Worm (Caenorhabditis elegans) whole organism, L1 larva: ENCODE measurements around the gene col-140.

Source experiments
- C16A3.4 ChIP-seq: fragments of 150-350 bp; optimal IDR thresholded peaks from 2 replicates; lab custom pipeline; 2014; ENCODE audit warnings: missing biosample characterization, missing genetic modification characterization
- C34B4.2 ChIP-seq: sonication (generic microtip); optimal IDR thresholded peaks from 2 replicates; lab custom pipeline; 2017; ENCODE audit warnings: mild to moderate bottlenecking, missing genetic modification characterization, missing compliant biosample characterization
- F16B12.6 ChIP-seq: fragments of 150-350 bp; optimal IDR thresholded peaks from 2 replicates; lab custom pipeline; 2014; ENCODE audit warnings: missing biosample characterization, missing genetic modification characterization
- aha-1 ChIP-seq: fragments of 150-350 bp; optimal IDR thresholded peaks from 2 replicates; lab custom pipeline; 2014; ENCODE audit warnings: missing biosample characterization, missing genetic modification characterization
- aly-2 ChIP-seq: fragments of 150-350 bp; optimal IDR thresholded peaks from 2 replicates; lab custom pipeline; 2014; ENCODE audit warnings: missing biosample characterization, missing genetic modification characterization
- ama-1 ChIP-seq: fragments of 150-350 bp; optimal IDR thresholded peaks from 2 replicates; lab custom pipeline; 2014
- blmp-1 ChIP-seq: fragments of 150-350 bp; optimal IDR thresholded peaks from 2 replicates; lab custom pipeline; 2014; ENCODE audit warnings: missing biosample characterization, missing genetic modification characterization
- ceh-88 ChIP-seq: fragments of 200-800 bp; sonication (Bioruptor generic); IDR thresholded peaks from 2 replicates; pipeline ENCODE4 v1.3.6; 2022; ENCODE audit warnings: missing genetic modification characterization, missing compliant biosample characterization
- ceh-90 ChIP-seq: sonication (generic microtip); optimal IDR thresholded peaks from 2 replicates; lab custom pipeline; 2016; ENCODE audit warnings: missing genetic modification characterization, missing compliant biosample characterization
- dpl-1 ChIP-seq, 3 experiments: fragments of 150-350 bp in 2 of 3; sonication (generic microtip) in 1 of 3; optimal IDR thresholded peaks; 2 replicates each; lab custom pipeline; 2014 to 2017; ENCODE audit warnings: missing biosample characterization in 3 of 3, missing genetic modification characterization in 3 of 3, missing genetic modification reagents in 3 of 3
- dsc-1 ChIP-seq: sonication (generic microtip); optimal IDR thresholded peaks from 2 replicates; lab custom pipeline; 2016; ENCODE audit warnings: mild to moderate bottlenecking, missing genetic modification characterization, missing compliant biosample characterization
- efl-1 ChIP-seq, 4 experiments: fragments of 150-350 bp; optimal IDR thresholded peaks in 3 of 4; peaks in 1 of 4; 1 replicate in 1 of 4; 2 replicates in 3 of 4; lab custom pipeline; 2014; ENCODE audit warnings: missing biosample characterization in 2 of 4, missing genetic modification characterization in 2 of 4, missing genetic modification reagents in 2 of 4
- efl-3 ChIP-seq: fragments of 200-800 bp; sonication (Bioruptor generic); optimal IDR thresholded peaks from 2 replicates; lab custom pipeline; 2018; ENCODE audit warnings: mild to moderate bottlenecking, missing genetic modification characterization, missing compliant biosample characterization
- egl-27 ChIP-seq, 2 experiments: fragments of 150-350 bp in 1 of 2; sonication (generic microtip); optimal IDR thresholded peaks; 3 replicates each; lab custom pipeline; 2017 to 2018; ENCODE audit warnings: missing biosample characterization in 2 of 2, missing genetic modification characterization in 2 of 2, missing genetic modification reagents in 2 of 2
- elt-3 ChIP-seq, 6 experiments: fragments of 150-350 bp in 1 of 6; sonication (generic microtip); optimal IDR thresholded peaks; 2 replicates each; lab custom pipeline; 2017 to 2018; ENCODE audit warnings: missing biosample characterization in 6 of 6, missing genetic modification characterization in 6 of 6, inconsistent platforms in 1 of 6
- ets-5 ChIP-seq: fragments of 200-800 bp; sonication (Bioruptor generic); IDR thresholded peaks from 2 replicates; pipeline ENCODE4 v1.3.6; 2022; ENCODE audit warnings: missing genetic modification characterization, missing compliant biosample characterization
- fkh-10 ChIP-seq: sonication (generic microtip); optimal IDR thresholded peaks from 2 replicates; lab custom pipeline; 2017; ENCODE audit warnings: missing biosample characterization, missing genetic modification reagents, missing genetic modification characterization
- fkh-4 ChIP-seq: sonication (generic microtip); optimal IDR thresholded peaks from 2 replicates; lab custom pipeline; 2016; ENCODE audit warnings: missing compliant biosample characterization, missing genetic modification characterization, borderline replicate concordance
- fos-1 ChIP-seq: fragments of 150-350 bp; optimal IDR thresholded peaks from 2 replicates; lab custom pipeline; 2014; ENCODE audit warnings: missing biosample characterization, missing genetic modification characterization
- grh-1 ChIP-seq: fragments of 200-800 bp; sonication (Bioruptor generic); IDR thresholded peaks from 2 replicates; pipeline ENCODE4 v1.3.6; 2022; ENCODE audit warnings: missing genetic modification reagents, missing genetic modification characterization, missing compliant biosample characterization
- hlh-17 ChIP-seq: fragments of 200-800 bp; sonication (Bioruptor generic); optimal IDR thresholded peaks from 2 replicates; lab custom pipeline; 2018; ENCODE audit warnings: missing genetic modification characterization, mild to moderate bottlenecking, missing compliant biosample characterization, moderate library complexity, borderline replicate concordance
- hpl-2 ChIP-seq: fragments of 150-350 bp; optimal IDR thresholded peaks from 2 replicates; lab custom pipeline; 2014; ENCODE audit warnings: missing biosample characterization, missing genetic modification reagents, missing genetic modification characterization
- lin-14 ChIP-seq: fragments of 200-800 bp; sonication (Bioruptor generic); optimal IDR thresholded peaks from 2 replicates; lab custom pipeline; 2018; ENCODE audit warnings: mild to moderate bottlenecking, missing genetic modification characterization, moderate library complexity, missing compliant biosample characterization
- lin-15B ChIP-seq: fragments of 150-350 bp; sonication (generic microtip); optimal IDR thresholded peaks from 3 replicates; lab custom pipeline; 2014; ENCODE audit warnings: missing biosample characterization, missing genetic modification characterization
- lin-35 ChIP-seq, 2 experiments: fragments of 150-350 bp; optimal IDR thresholded peaks; 2 replicates each; lab custom pipeline; 2014; ENCODE audit warnings: missing biosample characterization in 2 of 2, missing genetic modification characterization in 2 of 2, missing genetic modification reagents in 2 of 2
- lir-3 ChIP-seq: sonication (generic microtip); optimal IDR thresholded peaks from 2 replicates; lab custom pipeline; 2016; ENCODE audit warnings: mild to moderate bottlenecking, missing genetic modification characterization, moderate library complexity, missing compliant biosample characterization; ENCODE audit not compliant: poor library complexity
- mab-9 ChIP-seq: fragments of 200-800 bp; sonication (Bioruptor generic); IDR thresholded peaks from 2 replicates; pipeline ENCODE4 v1.3.6; 2022; ENCODE audit warnings: missing genetic modification reagents, missing genetic modification characterization, missing compliant biosample characterization
- mep-1 ChIP-seq: fragments of 150-350 bp; optimal IDR thresholded peaks from 2 replicates; lab custom pipeline; 2014; ENCODE audit warnings: missing biosample characterization, missing genetic modification characterization
- nhr-19 ChIP-seq: fragments of 200-800 bp; sonication (Bioruptor generic); conservative IDR thresholded peaks from 2 replicates; pipeline ENCODE4 v1.3.6; 2022; ENCODE audit warnings: missing genetic modification characterization, missing compliant biosample characterization
- nhr-20 ChIP-seq: sonication (generic microtip); optimal IDR thresholded peaks from 2 replicates; lab custom pipeline; 2016; ENCODE audit warnings: mild to moderate bottlenecking, missing genetic modification characterization, missing compliant biosample characterization
- nhr-237 ChIP-seq: fragments of 150-350 bp; optimal IDR thresholded peaks from 2 replicates; lab custom pipeline; 2014; ENCODE audit warnings: missing biosample characterization, missing genetic modification characterization
- nhr-28 ChIP-seq: fragments of 150-350 bp; optimal IDR thresholded peaks from 2 replicates; lab custom pipeline; 2014; ENCODE audit warnings: missing biosample characterization, missing genetic modification characterization
- nhr-47 ChIP-seq: sonication (generic microtip); optimal IDR thresholded peaks from 2 replicates; lab custom pipeline; 2016; ENCODE audit warnings: mild to moderate bottlenecking, missing genetic modification characterization, moderate library complexity, missing compliant biosample characterization
- nhr-77 ChIP-seq: fragments of 150-350 bp; optimal IDR thresholded peaks from 2 replicates; lab custom pipeline; 2014; ENCODE audit warnings: missing biosample characterization, missing genetic modification characterization
- nhr-84 ChIP-seq: sonication (generic microtip); optimal IDR thresholded peaks from 2 replicates; lab custom pipeline; 2017; ENCODE audit warnings: missing biosample characterization, missing genetic modification characterization
- nhr-85 ChIP-seq: sonication (generic microtip); peaks from one replicate; lab custom pipeline; 2016; ENCODE audit warnings: missing genetic modification characterization, inconsistent platforms, missing compliant biosample characterization
- nhr-90 ChIP-seq: sonication (generic microtip); optimal IDR thresholded peaks from 2 replicates; lab custom pipeline; 2016; ENCODE audit warnings: mild to moderate bottlenecking, missing genetic modification characterization, missing compliant biosample characterization; ENCODE audit not compliant: poor library complexity
- pqm-1 ChIP-seq: sonication (generic microtip); optimal IDR thresholded peaks from 3 replicates; lab custom pipeline; 2017; ENCODE audit warnings: missing biosample characterization, missing genetic modification characterization
- snpc-4 ChIP-seq: fragments of 150-350 bp; optimal IDR thresholded peaks from 2 replicates; lab custom pipeline; 2014; ENCODE audit warnings: missing biosample characterization, missing genetic modification characterization
- snu-23 ChIP-seq: sonication (generic microtip); optimal IDR thresholded peaks from 2 replicates; lab custom pipeline; 2016; ENCODE audit warnings: missing genetic modification characterization, missing compliant biosample characterization
- sptf-1 ChIP-seq: fragments of 150-350 bp; optimal IDR thresholded peaks from 2 replicates; lab custom pipeline; 2014; ENCODE audit warnings: missing biosample characterization, missing genetic modification characterization
- sup-37 ChIP-seq: fragments of 200-800 bp; sonication (Bioruptor generic); optimal IDR thresholded peaks from 2 replicates; lab custom pipeline; 2018; ENCODE audit warnings: mild to moderate bottlenecking, missing genetic modification characterization, missing compliant biosample characterization
- swsn-7 ChIP-seq: sonication (generic microtip); optimal IDR thresholded peaks from 2 replicates; lab custom pipeline; 2016; ENCODE audit warnings: missing genetic modification characterization, missing compliant biosample characterization
- tlp-1 ChIP-seq: fragments of 150-350 bp; optimal IDR thresholded peaks from 2 replicates; lab custom pipeline; 2014; ENCODE audit warnings: missing biosample characterization, missing genetic modification characterization
- unc-30 ChIP-seq: sonication (generic microtip); optimal IDR thresholded peaks from 2 replicates; lab custom pipeline; 2017; ENCODE audit warnings: missing biosample characterization, missing genetic modification characterization
- unc-62 ChIP-seq: fragments of 150-350 bp; optimal IDR thresholded peaks from 2 replicates; lab custom pipeline; 2014; ENCODE audit warnings: missing biosample characterization, missing genetic modification reagents, missing genetic modification characterization
- unc-98 ChIP-seq: fragments of 200-800 bp; sonication (Bioruptor generic); IDR thresholded peaks from 2 replicates; pipeline ENCODE4 v1.3.6; 2022; ENCODE audit warnings: missing genetic modification characterization, missing compliant biosample characterization
- vab-15 ChIP-seq: sonication (generic microtip); optimal IDR thresholded peaks from 2 replicates; lab custom pipeline; 2017; ENCODE audit warnings: missing genotype, mild to moderate bottlenecking, missing genetic modification characterization, missing compliant biosample characterization
- ztf-11 ChIP-seq, 2 experiments: sonication (generic microtip); optimal IDR thresholded peaks; 2 replicates each; lab custom pipeline; 2016 to 2017; ENCODE audit warnings: missing genetic modification characterization in 2 of 2, missing biosample characterization in 1 of 2, missing compliant biosample characterization in 1 of 2

col-140 gene

ce11 chrV:5832799-5833198, 3.8 kb downstream of the col-140 start (continued):
- TF ChIP-seq nhr-90 (tag; lab: Kevin White, UChicago) (peak; percentile 54), efl-1 (optimal IDR thresholded peaks at IDR 0.05; lab: Kevin White, UChicago) (no peak), efl-1 (GFP tag; optimal IDR thresholded peaks at IDR 0.05 in 1 of 2; lab: Kevin White, UChicago) (no peak), dpl-1 (GFP tag; optimal IDR thresholded peaks at IDR 0.05; lab: Kevin White, UChicago) (peak in 1 of 3 experiments; percentile 10), fkh-10 (GFP tag; lab: Kevin White, UChicago) (no peak), pqm-1 (no peak), snpc-4 (tag; lab: Kevin White, UChicago) (no peak), tlp-1 (tag; lab: Kevin White, UChicago) (no peak), ztf-11 (tag; optimal IDR thresholded peaks at IDR 0.05; lab: Kevin White, UChicago) (no peak), nhr-84 (tag; lab: Kevin White, UChicago) (no peak), nhr-28 (tag; lab: Kevin White, UChicago) (no peak), nhr-19 (GFP tag; lab: Robert Waterston, UW) (peak; percentile 57), ceh-88 (no peak), unc-98 (no peak), mab-9 (no peak), fkh-4 (tag; lab: Kevin White, UChicago) (no peak), nhr-77 (tag; lab: Kevin White, UChicago) (no peak), elt-3 (tag; optimal IDR thresholded peaks at IDR 0.05; lab: Kevin White, UChicago) (peak in 3 of 6 experiments; percentile 7 to 85 (median 13)), nhr-47 (peak; percentile 9), mep-1 (tag; lab: Kevin White, UChicago) (no peak), egl-27 (tag; optimal IDR thresholded peaks at IDR 0.05; lab: Kevin White, UChicago) (no peak), grh-1 (GFP tag; lab: Robert Waterston, UW) (no peak), snu-23 (GFP tag; lab: Kevin White, UChicago) (peak; percentile 66), efl-3 (no peak), lin-35 (GFP tag; optimal IDR thresholded peaks at IDR 0.05; lab: Kevin White, UChicago) (peak in 1 of 2 experiments; percentile 44), lin-14 (peak; percentile 84), blmp-1 (peak; percentile 87), dsc-1 (tag; lab: Kevin White, UChicago) (no peak), fos-1 (tag; lab: Kevin White, UChicago) (no peak), vab-15 (tag; lab: Kevin White, UChicago) (no peak), unc-62 (no peak), lir-3 (tag; lab: Kevin White, UChicago) (no peak), ets-5 (GFP tag; lab: Robert Waterston, UW) (no peak), aly-2 (no peak), sup-37 (GFP tag; lab: Kevin White, UChicago) (no peak), lin-15B (tag; lab: Kevin White, UChicago) (no peak)

- TF ChIP-seq unc-30 (no peak), ztf-11 (tag; optimal IDR thresholded peaks at IDR 0.05; lab: Kevin White, UChicago) (no peak), sptf-1 (tag; lab: Kevin White, UChicago) (no peak), efl-1 (optimal IDR thresholded peaks at IDR 0.05; lab: Kevin White, UChicago) (no peak), efl-1 (GFP tag; optimal IDR thresholded peaks at IDR 0.05 in 1 of 2; lab: Kevin White, UChicago) (peak in 1 of 2 experiments; percentile 80), lin-35 (GFP tag; optimal IDR thresholded peaks at IDR 0.05; lab: Kevin White, UChicago) (no peak), hpl-2 (no peak)
- TF ChIP-seq, all 84 proteins: peak for 1
Observed at ce11 chrV:5831253-5831652, 5.4 kb downstream of the col-140 start.

- TF ChIP-seq elt-3 (tag; optimal IDR thresholded peaks at IDR 0.05; lab: Kevin White, UChicago) (no peak), nhr-90 (tag; lab: Kevin White, UChicago) (no peak), swsn-7 (tag; lab: Kevin White, UChicago) (no peak), lin-35 (GFP tag; optimal IDR thresholded peaks at IDR 0.05; lab: Kevin White, UChicago) (peak in 1 of 2 experiments; percentile 11), aha-1 (no peak), lin-15B (tag; lab: Kevin White, UChicago) (no peak), nhr-20 (no peak), nhr-237 (no peak), ama-1 (lab: Kevin White, UChicago) (no peak), fkh-10 (GFP tag; lab: Kevin White, UChicago) (no peak), hlh-17 (GFP tag; lab: Kevin White, UChicago) (no peak), tlp-1 (tag; lab: Kevin White, UChicago) (no peak), unc-98 (no peak), aly-2 (no peak), pqm-1 (no peak), dpl-1 (GFP tag; optimal IDR thresholded peaks at IDR 0.05; lab: Kevin White, UChicago) (peak in 2 of 3 experiments; percentile 3 to 38), nhr-85 (tag; lab: Kevin White, UChicago) (no peak), ceh-90 (tag; lab: Kevin White, UChicago) (no peak), F16B12.6 (tag; lab: Kevin White, UChicago) (peak; percentile 74), C34B4.2 (tag; lab: Kevin White, UChicago) (no peak), sptf-1 (tag; lab: Kevin White, UChicago) (no peak), lin-14 (no peak), C16A3.4 (tag; lab: Kevin White, UChicago) (no peak)
Observed at ce11 chrV:5826592-5826991, 10.0 kb downstream of the col-140 start, which contains the start of gene let-418. Gene let-418, plus strand, starts transcription at chrV:5826833.
